Worm (Caenorhabditis elegans): Measurements from ENCODE around the gene clec-198.

clec-198 gene

ce11 chrIV:17331100-17331577, 15.8 kb upstream of the clec-198 start, which contains the start of gene C49C3.6:
C49C3.6 (plus strand) TSS chrIV:17331527.
- TF ChIP-seq lin-38 (GFP tag; IDR thresholded peaks at IDR 0.05) (peak; percentile 72), F37D6.2 (tag; optimal IDR thresholded peaks at IDR 0.05) (no peak), snpc-1.2 (GFP tag; IDR thresholded peaks at IDR 0.05) (peak; percentile 61; the same call in 1 of the 2 replicates), daf-16 (GFP tag; optimal IDR thresholded peaks at IDR 0.05) (no peak), daf-16 (tag; optimal IDR thresholded peaks at IDR 0.05) (peak; percentile 1), mes-2 (tag; optimal IDR thresholded peaks at IDR 0.05; ENCODE audit: poor library complexity, severe bottlenecking) (peak; percentile 28), daf-19 (GFP tag; conservative IDR thresholded peaks at IDR 0.05) (no peak), lsy-2 (tag; optimal IDR thresholded peaks at IDR 0.05) (peak in 1 of 2 experiments; percentile 42)

- TF ChIP-seq nhr-102 (tag; optimal IDR thresholded peaks at IDR 0.05): no peak
- peak; percentile 86 for TF ChIP-seq aha-1 (tag)
Measured at ce11 chrIV:17332261-17332660, 14.7 kb upstream of the clec-198 start, which contains the start of gene C49C3.7. C49C3.7 (plus strand) TSS chrIV:17332561.

ce11 chrIV:17333542-17334281, 13.3 kb upstream of the clec-198 start, which contains the start of gene C49C3.15:
C49C3.15 (plus strand) TSS chrIV:17334231.
- TF ChIP-seq lin-13 (GFP tag; optimal IDR thresholded peaks at IDR 0.05): no peak
- no peak for TF ChIP-seq nhr-42 (GFP tag; IDR thresholded peaks at IDR 0.05)
- no peak for TF ChIP-seq T20F7.1 (GFP tag; optimal IDR thresholded peaks at IDR 0.05)
- no peak for TF ChIP-seq zag-1 (tag; optimal IDR thresholded peaks at IDR 0.05)
- no peak for TF ChIP-seq ceh-32 (tag; optimal IDR thresholded peaks at IDR 0.05; ENCODE audit: poor library complexity)
- peak; percentile 48; the same call in 1 of the 2 replicates for TF ChIP-seq lin-38 (GFP tag; IDR thresholded peaks at IDR 0.05)
- TF ChIP-seq dve-1 (tag; optimal IDR thresholded peaks at IDR 0.05; ENCODE audit: insufficient read depth): peak; percentile 45
- TF ChIP-seq fos-1 (tag; optimal IDR thresholded peaks at IDR 0.05): no peak
- no peak for TF ChIP-seq dmd-8 (GFP tag; IDR thresholded peaks at IDR 0.05)
- TF ChIP-seq ztf-7 (tag; optimal IDR thresholded peaks at IDR 0.05): no peak
- TF ChIP-seq R02D3.7 (tag; optimal IDR thresholded peaks at IDR 0.05): no peak
- TF ChIP-seq dpl-1 (GFP tag; optimal IDR thresholded peaks at IDR 0.05): no peak
- no peak for TF ChIP-seq pqm-1 (tag; optimal IDR thresholded peaks at IDR 0.05)
- no peak for TF ChIP-seq ceh-28 (tag; optimal IDR thresholded peaks at IDR 0.05)
- TF ChIP-seq cey-2 (tag; optimal IDR thresholded peaks at IDR 0.05; ENCODE audit: borderline replicate concordance, insufficient read depth): no peak
- no peak for TF ChIP-seq saeg-2 (GFP tag; IDR thresholded peaks at IDR 0.05)
- TF ChIP-seq ztf-11 (tag; optimal IDR thresholded peaks at IDR 0.05): no peak
- TF ChIP-seq jun-1 (tag; optimal IDR thresholded peaks at IDR 0.05): no peak
- no peak for TF ChIP-seq nhr-10 (tag; optimal IDR thresholded peaks at IDR 0.05)
- no peak for TF ChIP-seq vab-7 (GFP tag; IDR thresholded peaks at IDR 0.05)
- TF ChIP-seq F44E2.7 (GFP tag; IDR thresholded peaks at IDR 0.05): no peak
- peak in 1 of 2 experiments; percentile 10 for TF ChIP-seq mdl-1 (tag; optimal IDR thresholded peaks at IDR 0.05)
- TF ChIP-seq Y105C5A.15 (GFP tag; IDR thresholded peaks at IDR 0.05): no peak
- no peak for TF ChIP-seq nhr-237 (tag; optimal IDR thresholded peaks at IDR 0.05)
- no peak for TF ChIP-seq unc-130 (GFP tag; optimal IDR thresholded peaks at IDR 0.05)
- 0 out of 2 replicates have a peak, but pooled peaks have one; percentile 8 for TF ChIP-seq hmg-1.1 (GFP tag; IDR thresholded peaks at IDR 0.05)
- TF ChIP-seq arid-1 (GFP tag; conservative IDR thresholded peaks at IDR 0.05): no peak
- TF ChIP-seq aly-2 (tag; optimal IDR thresholded peaks at IDR 0.05): no peak
- no peak for TF ChIP-seq egl-43 (GFP tag; IDR thresholded peaks at IDR 0.05)
- no peak for TF ChIP-seq dmd-6 (GFP tag; IDR thresholded peaks at IDR 0.05)
- TF ChIP-seq nhr-11 (tag; optimal IDR thresholded peaks at IDR 0.05): no peak
- no peak for TF ChIP-seq ZK337.2 (GFP tag; IDR thresholded peaks at IDR 0.05)
- no peak for TF ChIP-seq Y48G9A.11 (GFP tag; IDR thresholded peaks at IDR 0.05)
- TF ChIP-seq gei-8 (GFP tag; optimal IDR thresholded peaks at IDR 0.05): no peak
- TF ChIP-seq madf-5 (GFP tag; IDR thresholded peaks at IDR 0.05): no peak
- TF ChIP-seq snpc-4 (tag; optimal IDR thresholded peaks at IDR 0.05): no peak
- no peak for TF ChIP-seq ces-1 (GFP tag; optimal IDR thresholded peaks at IDR 0.05)
- TF ChIP-seq egl-27 (tag; optimal IDR thresholded peaks at IDR 0.05): no peak

All from whole organism, L4 larva.